Fruit fly (Drosophila melanogaster): ENCODE measurements around the gene jar.

Gene jar

dm6 chr3R:24272775-24273290 lies 1.8 kb upstream of the jar start, which contains the start of gene Orct2 (continued):
- TF ChIP-seq luna (GFP tag; optimal IDR thresholded peaks at IDR 0.05): no peak
- TF ChIP-seq al (GFP tag; IDR thresholded peaks at IDR 0.05): no peak
- no peak for TF ChIP-seq CG10979 (tag; optimal IDR thresholded peaks at IDR 0.05)
- TF ChIP-seq PHDP (tag; optimal IDR thresholded peaks at IDR 0.05): no peak
- TF ChIP-seq CG8290 (GFP tag; optimal IDR thresholded peaks at IDR 0.05): no peak
- no peak for TF ChIP-seq CG8290 (tag; optimal IDR thresholded peaks at IDR 0.05)
- TF ChIP-seq CG9797 (GFP tag; optimal IDR thresholded peaks at IDR 0.05): no peak
- TF ChIP-seq Oli (tag; optimal IDR thresholded peaks at IDR 0.05): no peak
- TF ChIP-seq Stat92E (GFP tag; optimal IDR thresholded peaks at IDR 0.05): peak in 1 of 3 experiments; percentile 4
- TF ChIP-seq NK7.1 (GFP tag; optimal IDR thresholded peaks at IDR 0.05): no peak
- TF ChIP-seq CG12104 (GFP tag; optimal IDR thresholded peaks at IDR 0.05): no peak
- TF ChIP-seq MTF-1 (GFP tag; optimal IDR thresholded peaks at IDR 0.05; ENCODE audit: borderline replicate concordance): no peak
- TF ChIP-seq tup (GFP tag; optimal IDR thresholded peaks at IDR 0.05): no peak
- TF ChIP-seq gt (GFP tag; IDR thresholded peaks at IDR 0.05): no peak
- no peak for TF ChIP-seq H15 (GFP tag; IDR thresholded peaks at IDR 0.05)
- no peak for TF ChIP-seq ab (GFP tag; optimal IDR thresholded peaks at IDR 0.05)
- no peak for TF ChIP-seq CG4424 (GFP tag; optimal IDR thresholded peaks at IDR 0.05)
- peak; percentile 34 for TF ChIP-seq org-1 (GFP tag; optimal IDR thresholded peaks at IDR 0.05)
- TF ChIP-seq Gsc (GFP tag; IDR thresholded peaks at IDR 0.05): no peak
- TF ChIP-seq nom (GFP tag; optimal IDR thresholded peaks at IDR 0.05): peak; percentile 74
- TF ChIP-seq Doc3 (GFP tag; IDR thresholded peaks at IDR 0.05; ENCODE audit: partially characterized antibody): no peak
- TF ChIP-seq insv (GFP tag; optimal IDR thresholded peaks at IDR 0.05): no peak
- TF ChIP-seq CG16863 (GFP tag; optimal IDR thresholded peaks at IDR 0.05): no peak
- no peak for TF ChIP-seq Vsx1 (GFP tag; optimal IDR thresholded peaks at IDR 0.05)
- no peak for TF ChIP-seq CG15479 (GFP tag; optimal IDR thresholded peaks at IDR 0.05)
- peak; percentile 29; the same call in 1 of the 2 replicates for TF ChIP-seq Scr (GFP tag; IDR thresholded peaks at IDR 0.05; ENCODE audit: partially characterized antibody)
- no peak for TF ChIP-seq dysf (GFP tag; IDR thresholded peaks at IDR 0.05)
- no peak for TF ChIP-seq Opbp (GFP tag; IDR thresholded peaks at IDR 0.05; ENCODE audit: partially characterized antibody)
- TF ChIP-seq Doc2 (GFP tag; IDR thresholded peaks at IDR 0.05): no peak
- TF ChIP-seq CG31365 (tag; optimal IDR thresholded peaks at IDR 0.05): no peak
- TF ChIP-seq dati (GFP tag; IDR thresholded peaks at IDR 0.05): no peak
- peak; percentile 17 for TF ChIP-seq CG12071 (GFP tag; optimal IDR thresholded peaks at IDR 0.05)
- peak; percentile 6 for TF ChIP-seq repo (GFP tag; optimal IDR thresholded peaks at IDR 0.05)
- peak; percentile 95 for TF ChIP-seq Deaf1 (tag; optimal IDR thresholded peaks at IDR 0.05)
- peak; percentile 100 for TF ChIP-seq cwo (GFP tag; optimal IDR thresholded peaks at IDR 0.05)
- no peak for TF ChIP-seq dmrt11E (tag; optimal IDR thresholded peaks at IDR 0.05)
- TF ChIP-seq CG6272 (GFP tag; IDR thresholded peaks at IDR 0.05): no peak
- TF ChIP-seq toy (GFP tag; IDR thresholded peaks at IDR 0.05): no peak
- no peak for TF ChIP-seq CG12744 (GFP tag; optimal IDR thresholded peaks at IDR 0.05)
- no peak for TF ChIP-seq CG2116 (GFP tag; optimal IDR thresholded peaks at IDR 0.05)
- no peak for TF ChIP-seq fu2 (GFP tag; optimal IDR thresholded peaks at IDR 0.05)
- TF ChIP-seq Neu2 (GFP tag; optimal IDR thresholded peaks at IDR 0.05; ENCODE audit: borderline replicate concordance): no peak
- no peak for TF ChIP-seq CG5953 (GFP tag; IDR thresholded peaks at IDR 0.05)
- no peak for TF ChIP-seq CG8388 (GFP tag; optimal IDR thresholded peaks at IDR 0.05)
- TF ChIP-seq Kr (GFP tag; optimal IDR thresholded peaks at IDR 0.05): peak; percentile 23
- no peak for TF ChIP-seq CG4404 (GFP tag; IDR thresholded peaks at IDR 0.05)
- no peak for TF ChIP-seq CG14441 (GFP tag; IDR thresholded peaks at IDR 0.05)
- TF ChIP-seq Fer1 (GFP tag; optimal IDR thresholded peaks at IDR 0.05): peak; percentile 68
- TF ChIP-seq CG33213 (GFP tag; optimal IDR thresholded peaks at IDR 0.05): no peak
- no peak for TF ChIP-seq CG14050 (GFP tag; IDR thresholded peaks at IDR 0.05)
- TF ChIP-seq wor (GFP tag; IDR thresholded peaks at IDR 0.05): no peak

Data from whole organism, embryonic.